Fruit fly (Drosophila melanogaster): ENCODE measurements around the gene ifc.

Gene ifc

DNA sequence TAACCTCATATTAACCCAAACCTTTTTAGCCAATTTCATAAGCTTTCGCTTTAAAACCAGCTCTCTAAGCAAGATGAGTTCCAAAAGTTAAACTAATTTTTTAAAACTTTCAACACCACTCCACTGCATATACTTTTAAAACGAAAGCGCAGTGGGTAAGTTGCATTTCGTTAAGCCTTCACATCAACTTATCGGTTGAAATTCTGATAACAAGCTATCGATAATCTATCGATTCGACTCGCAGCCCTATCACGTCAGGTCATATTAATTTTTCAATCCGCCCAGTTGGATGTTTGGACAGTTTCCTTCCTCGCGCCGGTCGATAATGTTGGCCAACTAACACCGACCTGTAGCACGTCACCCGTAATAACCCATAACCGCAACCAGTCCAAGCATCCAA lies at the start of gene ifc:
Gene ifc (plus strand): TSS at position 255 of the 400 bp plus-strand sequence.
- TF ChIP-seq nerfin-2 (GFP tag; IDR thresholded peaks at IDR 0.05; ENCODE audit: partially characterized antibody) (no peak), CG17328 (GFP tag; IDR thresholded peaks at IDR 0.05) (no peak), luna (GFP tag; optimal IDR thresholded peaks at IDR 0.05) (peak; percentile 66), CG10321 (GFP tag; IDR thresholded peaks at IDR 0.05) (no peak), so (GFP tag; IDR thresholded peaks at IDR 0.05) (no peak), CG9817 (tag; optimal IDR thresholded peaks at IDR 0.05) (peak; percentile 68), klu (GFP tag; IDR thresholded peaks at IDR 0.05) (no peak), Tbp (GFP tag; optimal IDR thresholded peaks at IDR 0.05) (no peak), Dp (GFP tag; optimal IDR thresholded peaks at IDR 0.05) (peak; percentile 63), CG12942 (GFP tag; optimal IDR thresholded peaks at IDR 0.05) (peak; percentile 45), CG16863 (GFP tag; optimal IDR thresholded peaks at IDR 0.05) (peak; percentile 25), lbe (GFP tag; optimal IDR thresholded peaks at IDR 0.05) (no peak), hkb (optimal IDR thresholded peaks at IDR 0.05) (peak; percentile 79), hkb (GFP tag; IDR thresholded peaks at IDR 0.05) (no peak), NC2α (GFP tag; optimal IDR thresholded peaks at IDR 0.05) (no peak), br (optimal IDR thresholded peaks at IDR 0.05) (no peak), CG9932 (GFP tag; IDR thresholded peaks at IDR 0.05) (no peak), CG30431 (GFP tag; optimal IDR thresholded peaks at IDR 0.05) (no peak), bigmax (GFP tag; optimal IDR thresholded peaks at IDR 0.05) (peak; percentile 40), CG2712 (tag; optimal IDR thresholded peaks at IDR 0.05) (peak; percentile 76), ase (GFP tag; IDR thresholded peaks at IDR 0.05) (no peak), sr (GFP tag; IDR thresholded peaks at IDR 0.05) (no peak), jumu (GFP tag; optimal IDR thresholded peaks at IDR 0.05) (peak; percentile 71), Neu2 (GFP tag; optimal IDR thresholded peaks at IDR 0.05; ENCODE audit: borderline replicate concordance) (peak; percentile 82), CG33213 (GFP tag; optimal IDR thresholded peaks at IDR 0.05) (peak; percentile 84), bowl (GFP tag; IDR thresholded peaks at IDR 0.05) (no peak), CG10654 (GFP tag; optimal IDR thresholded peaks at IDR 0.05) (peak; percentile 42), psq (GFP tag; optimal IDR thresholded peaks at IDR 0.05) (no peak), Nf-YC (tag; optimal IDR thresholded peaks at IDR 0.05) (peak; percentile 56), Ets65A (GFP tag) (peak; percentile 95), CG8388 (GFP tag; optimal IDR thresholded peaks at IDR 0.05) (peak; percentile 15), Nf-YB (GFP tag; optimal IDR thresholded peaks at IDR 0.05) (peak; percentile 19), CG17802 (tag; optimal IDR thresholded peaks at IDR 0.05) (peak; percentile 95), CG34224 (GFP tag; IDR thresholded peaks at IDR 0.05; ENCODE audit: partially characterized antibody) (no peak), CG17612 (GFP tag; IDR thresholded peaks at IDR 0.05) (no peak), CG15269 (tag; optimal IDR thresholded peaks at IDR 0.05) (peak; percentile 61), gem (tag; optimal IDR thresholded peaks at IDR 0.05) (no peak), ranshi (GFP tag; IDR thresholded peaks at IDR 0.05) (no peak), Pdp1 (GFP tag; optimal IDR thresholded peaks at IDR 0.05) (peak; percentile 68 to 72), CG12391 (tag; optimal IDR thresholded peaks at IDR 0.05) (peak; percentile 74), ci (GFP tag; IDR thresholded peaks at IDR 0.05) (no peak), H15 (GFP tag; IDR thresholded peaks at IDR 0.05) (no peak), zen (tag; optimal IDR thresholded peaks at IDR 0.05) (peak; percentile 22), vfl (GFP tag; optimal IDR thresholded peaks at IDR 0.05) (peak; percentile 62), CrebB (tag; optimal IDR thresholded peaks at IDR 0.05) (peak; percentile 7), E2f1 (GFP tag; IDR thresholded peaks at IDR 0.05) (no peak), CG5245 (GFP tag; optimal IDR thresholded peaks at IDR 0.05) (no peak), CG43689 (GFP tag; IDR thresholded peaks at IDR 0.05) (no peak), CG3995 (GFP tag; optimal IDR thresholded peaks at IDR 0.05) (peak; percentile 17), NK7.1 (GFP tag; optimal IDR thresholded peaks at IDR 0.05) (no peak), CG7963 (GFP tag; IDR thresholded peaks at IDR 0.05; ENCODE audit: partially characterized antibody) (no peak), shn (GFP tag; optimal IDR thresholded peaks at IDR 0.05) (peak; percentile 74), lab (GFP tag; optimal IDR thresholded peaks at IDR 0.05) (peak; percentile 72)

Data from whole organism, embryonic.